Worm (Caenorhabditis elegans) whole organism, young adult: ENCODE results near the gene F40H3.1.

ENCODE experiments used
- B0019.2 ChIP-seq: fragments of 200-800 bp; sonication (Bioruptor generic); conservative IDR thresholded peaks from 2 replicates; pipeline ENCODE4 v1.3.6; 2022; ENCODE audit warnings: missing genetic modification reagents, missing genetic modification characterization, missing compliant biosample characterization
- B0336.3 ChIP-seq: fragments of 200-800 bp; sonication (Bioruptor generic); IDR thresholded peaks from 2 replicates; pipeline ENCODE4 v1.3.6; 2022; ENCODE audit warnings: missing genetic modification characterization, missing compliant biosample characterization
- C06A6.2 ChIP-seq: fragments of 200-800 bp; sonication (Bioruptor generic); conservative IDR thresholded peaks from 2 replicates; pipeline ENCODE4 v1.3.6; 2022; ENCODE audit warnings: missing genetic modification characterization, missing compliant biosample characterization
- F10E7.11 ChIP-seq: sonication (generic microtip); optimal IDR thresholded peaks from 2 replicates; lab custom pipeline; 2017; ENCODE audit warnings: mild to moderate bottlenecking, missing genetic modification characterization, moderate library complexity, missing compliant biosample characterization
- F23B12.7 ChIP-seq: sonication (generic microtip); optimal IDR thresholded peaks from 2 replicates; lab custom pipeline; 2017; ENCODE audit warnings: missing genetic modification characterization, mild to moderate bottlenecking, missing compliant biosample characterization, antibody characterized with exemption, moderate library complexity; ENCODE audit not compliant: insufficient read depth
- Y53F4B.3 ChIP-seq: fragments of 200-800 bp; sonication (Bioruptor generic); IDR thresholded peaks from 2 replicates; pipeline ENCODE4 v1.3.6; 2022; ENCODE audit warnings: missing genetic modification reagents, missing genetic modification characterization, missing compliant biosample characterization
- aptf-2 ChIP-seq: fragments of 200-800 bp; sonication (Bioruptor generic); conservative IDR thresholded peaks from 2 replicates; pipeline ENCODE4 v1.3.6; 2022; ENCODE audit warnings: missing genetic modification reagents, missing genetic modification characterization, missing compliant biosample characterization
- aptf-3 ChIP-seq: fragments of 200-800 bp; sonication (Bioruptor generic); IDR thresholded peaks from 2 replicates; pipeline ENCODE4 v1.3.6; 2022; ENCODE audit warnings: missing genetic modification characterization, missing compliant biosample characterization
- athp-1 ChIP-seq: sonication (generic microtip); optimal IDR thresholded peaks from 2 replicates; lab custom pipeline; 2017; ENCODE audit warnings: mild to moderate bottlenecking, missing genetic modification characterization, missing compliant biosample characterization
- cebp-2 ChIP-seq: fragments of 200-800 bp; sonication (Bioruptor generic); IDR thresholded peaks from 2 replicates; pipeline ENCODE4 v1.3.6; 2022; ENCODE audit warnings: missing genetic modification characterization, missing compliant biosample characterization
- ceh-27 ChIP-seq: fragments of 200-800 bp; sonication (Bioruptor generic); optimal IDR thresholded peaks from 2 replicates; lab custom pipeline; 2018; ENCODE audit warnings: mild to moderate bottlenecking, missing genetic modification characterization, moderate library complexity, missing compliant biosample characterization
- chd-7 ChIP-seq: sonication (generic microtip); optimal IDR thresholded peaks from 2 replicates; lab custom pipeline; 2016; ENCODE audit warnings: mild to moderate bottlenecking, missing genetic modification characterization, moderate library complexity, missing compliant biosample characterization
- dox-1 ChIP-seq: fragments of 200-800 bp; sonication (Bioruptor generic); IDR thresholded peaks from 2 replicates; pipeline ENCODE4 v1.3.6; 2022; ENCODE audit warnings: missing genetic modification reagents, missing genetic modification characterization, missing compliant biosample characterization
- efl-1 ChIP-seq: fragments of 150-350 bp; optimal IDR thresholded peaks from 2 replicates; lab custom pipeline; 2014; ENCODE audit warnings: missing biosample characterization, missing genetic modification reagents, missing genetic modification characterization
- egl-44 ChIP-seq: fragments of 200-800 bp; sonication (Bioruptor generic); IDR thresholded peaks from 2 replicates; pipeline ENCODE4 v1.3.6; 2022; ENCODE audit warnings: missing genetic modification reagents, missing genetic modification characterization, missing compliant biosample characterization
- ekl-4 ChIP-seq: fragments of 200-800 bp; sonication (Bioruptor generic); IDR thresholded peaks from 2 replicates; pipeline ENCODE4 v1.3.6; 2022; ENCODE audit warnings: missing genetic modification reagents, missing genetic modification characterization, missing compliant biosample characterization
- fkh-3 ChIP-seq: sonication (generic microtip); optimal IDR thresholded peaks from 2 replicates; lab custom pipeline; 2016; ENCODE audit warnings: mild to moderate bottlenecking, missing genetic modification characterization, missing compliant biosample characterization
- hrde-1 ChIP-seq: sonication (generic microtip); optimal IDR thresholded peaks from 2 replicates; lab custom pipeline; 2016; ENCODE audit warnings: missing genetic modification characterization, mild to moderate bottlenecking, missing compliant biosample characterization, moderate library complexity, missing genotype, missing genetic modification reagents, borderline replicate concordance
- lin-26 ChIP-seq: fragments of 200-800 bp; sonication (Bioruptor generic); IDR thresholded peaks from 2 replicates; pipeline ENCODE4 v1.3.6; 2022; ENCODE audit warnings: missing genetic modification reagents, missing genetic modification characterization, missing compliant biosample characterization
- lin-40 ChIP-seq: sonication (generic microtip); optimal IDR thresholded peaks from 2 replicates; lab custom pipeline; 2016; ENCODE audit warnings: missing genetic modification characterization, mild to moderate bottlenecking, missing compliant biosample characterization, missing genotype, missing genetic modification reagents
- lin-54 ChIP-seq: fragments of 200-800 bp; sonication (Bioruptor generic); optimal IDR thresholded peaks from 2 replicates; lab custom pipeline; 2018; ENCODE audit warnings: mild to moderate bottlenecking, missing genetic modification characterization, missing compliant biosample characterization
- lir-1 ChIP-seq: fragments of 200-800 bp; sonication (Bioruptor generic); conservative IDR thresholded peaks from 2 replicates; pipeline ENCODE4 v1.3.6; 2022; ENCODE audit warnings: missing genetic modification reagents, missing genetic modification characterization, missing compliant biosample characterization
- lsl-1 ChIP-seq: fragments of 200-800 bp; sonication (Bioruptor generic); optimal IDR thresholded peaks from 2 replicates; lab custom pipeline; 2018; ENCODE audit warnings: mild to moderate bottlenecking, missing genetic modification characterization, moderate library complexity, missing compliant biosample characterization
- mel-28 ChIP-seq: sonication (generic microtip); optimal IDR thresholded peaks from 2 replicates; lab custom pipeline; 2016; ENCODE audit warnings: borderline replicate concordance, mild to moderate bottlenecking, missing genetic modification characterization, missing compliant biosample characterization
- nfyb-1 ChIP-seq: fragments of 200-800 bp; sonication (Bioruptor generic); IDR thresholded peaks from 2 replicates; pipeline ENCODE4 v1.3.6; 2022; ENCODE audit warnings: missing genetic modification reagents, missing genetic modification characterization, missing compliant biosample characterization
- nhr-27 ChIP-seq: fragments of 200-800 bp; sonication (Bioruptor generic); optimal IDR thresholded peaks from 2 replicates; lab custom pipeline; 2018; ENCODE audit warnings: mild to moderate bottlenecking, missing genetic modification characterization, moderate library complexity, missing compliant biosample characterization
- nhr-80 ChIP-seq: sonication (generic microtip); optimal IDR thresholded peaks from 2 replicates; lab custom pipeline; 2016; ENCODE audit warnings: missing genetic modification characterization, missing compliant biosample characterization
- repo-1 ChIP-seq: sonication (generic microtip); optimal IDR thresholded peaks from 2 replicates; lab custom pipeline; 2017; ENCODE audit warnings: mild to moderate bottlenecking, missing genetic modification characterization, missing compliant biosample characterization
- rpc-1 ChIP-seq, 2 experiments: fragments of 150-350 bp in 1 of 2; sonication (generic microtip) in 1 of 2; optimal IDR thresholded peaks; 2 replicates each; lab custom pipeline; 2014 to 2018; ENCODE audit warnings: missing biosample characterization in 1 of 2, missing genetic modification characterization in 1 of 2, missing genetic modification reagents in 1 of 2, missing genotype in 1 of 2
- snpc-4 ChIP-seq, 5 experiments: fragments of 150-350 bp in 1 of 5; sonication (generic microtip) in 4 of 5; optimal IDR thresholded peaks; 2 replicates each; lab custom pipeline; 2014 to 2018; ENCODE audit warnings: missing genetic modification characterization in 5 of 5, missing biosample characterization in 3 of 5, antibody characterized with exemption in 2 of 5, mild to moderate bottlenecking in 2 of 5, missing compliant biosample characterization in 2 of 5, missing genotype in 2 of 5, moderate library complexity in 2 of 5, missing genetic modification reagents in 1 of 5
- somi-1 ChIP-seq: fragments of 200-800 bp; sonication (Bioruptor generic); optimal IDR thresholded peaks from 2 replicates; lab custom pipeline; 2018; ENCODE audit warnings: mild to moderate bottlenecking, missing genetic modification characterization, missing compliant biosample characterization
- unc-130 ChIP-seq: sonication (generic microtip); optimal IDR thresholded peaks from 2 replicates; lab custom pipeline; 2016; ENCODE audit warnings: missing genetic modification reagents, missing genetic modification characterization, missing compliant biosample characterization
- ztf-18 ChIP-seq: sonication (generic microtip); optimal IDR thresholded peaks from 2 replicates; lab custom pipeline; 2016; ENCODE audit warnings: missing genotype, mild to moderate bottlenecking, missing genetic modification characterization, missing compliant biosample characterization
- ztf-28 ChIP-seq: fragments of 200-800 bp; sonication (Bioruptor generic); IDR thresholded peaks from 2 replicates; pipeline ENCODE4 v1.3.6; 2022; ENCODE audit warnings: missing genetic modification reagents, missing genetic modification characterization, missing compliant biosample characterization

Gene F40H3.1

DNA sequence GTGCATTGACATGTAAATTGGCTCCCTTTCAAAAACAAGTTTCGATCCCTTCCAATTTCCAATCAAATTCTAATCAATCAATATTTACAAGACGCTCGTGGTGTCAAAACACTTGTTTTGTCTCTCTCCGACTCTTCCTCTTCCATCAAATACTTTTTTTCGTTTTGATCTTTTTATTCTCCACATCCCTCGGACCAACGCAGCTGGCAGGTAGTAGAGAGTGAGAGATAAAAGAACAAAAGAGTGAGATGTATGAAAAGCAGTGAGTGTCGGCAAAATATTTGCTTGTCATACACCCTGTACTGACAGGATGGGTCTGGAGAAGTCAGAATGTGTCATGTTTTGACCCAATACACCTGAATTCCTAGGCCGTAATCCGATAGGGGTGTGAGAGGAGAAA is 42.9 kb upstream of the F40H3.1 start:
- TF ChIP-seq efl-1 (no peak), cebp-2 (no peak), mel-28 (tag; lab: Kevin White, UChicago) (no peak), repo-1 (tag; lab: Kevin White, UChicago) (no peak), nhr-80 (tag; lab: Kevin White, UChicago) (no peak), somi-1 (GFP tag; lab: Kevin White, UChicago) (no peak), B0336.3 (GFP tag; lab: Robert Waterston, UW) (no peak), fkh-3 (tag; lab: Kevin White, UChicago) (no peak)

DNA sequence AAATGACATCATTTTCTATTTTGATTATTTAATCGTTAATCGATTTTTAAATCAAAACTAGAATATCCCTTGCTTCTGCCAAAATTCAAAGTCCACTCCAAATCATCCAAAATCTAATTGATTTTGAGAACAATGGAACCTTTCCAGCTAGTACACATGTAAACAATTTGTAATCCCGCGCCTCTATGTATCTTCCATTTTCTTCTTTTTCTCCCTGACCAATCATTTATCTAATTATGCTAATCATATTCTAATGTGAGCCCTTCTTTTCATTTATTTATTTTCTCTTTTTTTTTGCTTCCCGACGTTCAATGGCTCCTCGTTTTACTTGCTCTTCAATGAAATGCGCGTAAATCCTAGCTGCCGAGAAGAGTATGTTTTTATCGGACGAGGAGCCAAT is 41.5 kb upstream of the F40H3.1 start:
- no peak for TF ChIP-seq hrde-1 (tag; lab: Kevin White, UChicago)
- no peak for TF ChIP-seq ekl-4 (GFP tag; lab: Robert Waterston, UW)
- TF ChIP-seq lin-26: no peak
- no peak for TF ChIP-seq ceh-27 (GFP tag; lab: Kevin White, UChicago)

DNA sequence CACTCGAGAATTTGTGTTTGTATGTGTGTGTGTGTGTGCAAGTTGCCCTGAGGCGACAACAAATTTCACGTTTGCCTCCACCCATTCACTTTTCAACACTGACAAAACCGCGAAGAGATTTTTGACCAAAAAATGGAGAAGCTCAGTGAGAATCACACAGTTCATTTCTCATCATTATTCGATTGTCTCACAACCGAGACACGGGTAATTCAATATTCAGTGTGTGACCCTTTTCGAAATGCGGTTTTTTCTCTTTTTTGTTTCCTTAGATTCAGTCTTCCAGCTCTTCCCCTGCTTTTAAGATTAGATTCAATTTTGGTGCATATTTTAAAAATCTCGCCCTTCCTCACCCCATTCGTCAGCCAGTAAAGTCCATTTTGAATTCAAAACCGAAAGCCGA is 40.1 kb upstream of the F40H3.1 start:
- TF ChIP-seq chd-7 (tag; lab: Kevin White, UChicago): no peak
- no peak for TF ChIP-seq unc-130
- no peak for TF ChIP-seq lsl-1
- no peak for TF ChIP-seq F10E7.11 (tag; lab: Kevin White, UChicago)
- no peak for TF ChIP-seq nfyb-1 (GFP tag; lab: Robert Waterston, UW)
- no peak for TF ChIP-seq dox-1 (GFP tag; lab: Robert Waterston, UW)
- TF ChIP-seq B0336.3 (GFP tag; lab: Robert Waterston, UW): no peak
- TF ChIP-seq athp-1 (tag; lab: Kevin White, UChicago): no peak
- no peak for TF ChIP-seq aptf-3 (GFP tag; lab: Robert Waterston, UW)
- TF ChIP-seq snpc-4 (GFP tag; optimal IDR thresholded peaks at IDR 0.05; lab: Kevin White, UChicago): no peak
- TF ChIP-seq snpc-4 (tag; optimal IDR thresholded peaks at IDR 0.05; lab: Kevin White, UChicago): no peak
- no peak for TF ChIP-seq rpc-1 (optimal IDR thresholded peaks at IDR 0.05; lab: Kevin White, UChicago)
- no peak for TF ChIP-seq rpc-1 (tag; optimal IDR thresholded peaks at IDR 0.05; lab: Kevin White, UChicago)
- no peak for TF ChIP-seq egl-44
- no peak for TF ChIP-seq B0019.2

DNA sequence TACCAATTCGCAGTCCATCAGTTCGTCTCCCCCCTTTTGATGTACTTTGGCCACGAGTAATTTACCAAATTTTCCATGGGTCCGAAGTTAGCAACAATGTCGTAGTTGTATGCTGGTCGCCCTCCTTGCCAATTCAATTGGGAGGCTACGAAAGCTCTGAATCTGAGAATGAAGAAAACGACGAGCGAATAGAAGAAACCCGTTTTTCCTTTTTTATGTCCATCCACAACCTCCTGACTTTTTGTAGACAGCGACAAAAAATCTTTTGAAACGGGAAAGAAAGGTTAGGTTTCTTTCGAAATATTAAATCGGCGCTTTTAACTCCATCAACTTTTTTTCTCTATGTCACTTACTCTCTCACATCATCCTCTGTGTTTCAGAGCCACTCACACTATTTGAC is 37.1 kb upstream of the F40H3.1 start:
- no peak for TF ChIP-seq ztf-28 (GFP tag; lab: Robert Waterston, UW)
- TF ChIP-seq lin-54 (GFP tag; lab: Kevin White, UChicago): no peak
- no peak for TF ChIP-seq lir-1 (GFP tag; lab: Robert Waterston, UW)
- TF ChIP-seq lin-40 (tag; lab: Kevin White, UChicago): no peak
- TF ChIP-seq somi-1 (GFP tag; lab: Kevin White, UChicago): no peak
- TF ChIP-seq F23B12.7 (tag; lab: Kevin White, UChicago): no peak
- no peak for TF ChIP-seq ztf-18
- no peak for TF ChIP-seq nhr-27 (tag; lab: Kevin White, UChicago)
- no peak for TF ChIP-seq C06A6.2 (GFP tag; lab: Robert Waterston, UW)
- no peak for TF ChIP-seq aptf-2 (GFP tag; lab: Robert Waterston, UW)
- TF ChIP-seq Y53F4B.3 (GFP tag; lab: Robert Waterston, UW): no peak
